Fruit fly (Drosophila melanogaster): Measurements from ENCODE around the gene CG9706.

- TF ChIP-seq psq (optimal IDR thresholded peaks at IDR 0.05) = no peak
- no peak for TF ChIP-seq usp (GFP tag; optimal IDR thresholded peaks at IDR 0.05)
- TF ChIP-seq pan (optimal IDR thresholded peaks at IDR 0.05) = no peak
These were observed 34.5 kb upstream of the CG9706 start for dm6 chr3L:16748343-16748742.

All from whole organism.